Worm (Caenorhabditis elegans) whole organism, L2 larva: ENCODE measurements around the gene fbxa-156.
"Not testable (repeated sequence)": the region's sequence is repeated elsewhere in the genome, so short reads cannot be mapped to it uniquely, and the experiment has no call there.

Source experiments
- alr-1 ChIP-seq: fragments of 150-350 bp; optimal IDR thresholded peaks from 2 replicates; lab custom pipeline; 2014; ENCODE audit warnings: missing biosample characterization, missing genetic modification characterization
- blmp-1 ChIP-seq: sonication (generic microtip); optimal IDR thresholded peaks from 2 replicates; lab custom pipeline; 2017; ENCODE audit warnings: missing genetic modification characterization, mild to moderate bottlenecking, missing compliant biosample characterization, antibody characterized with exemption, moderate library complexity; ENCODE audit not compliant: insufficient read depth
- lin-13 ChIP-seq: fragments of 150-350 bp; optimal IDR thresholded peaks from 2 replicates; lab custom pipeline; 2014; ENCODE audit warnings: missing biosample characterization, missing genetic modification reagents, missing genetic modification characterization
- nhr-12 ChIP-seq: fragments of 150-350 bp; optimal IDR thresholded peaks from 2 replicates; lab custom pipeline; 2014; ENCODE audit warnings: missing biosample characterization, missing genetic modification characterization
- nhr-23 ChIP-seq: fragments of 150-350 bp; optimal IDR thresholded peaks from 2 replicates; lab custom pipeline; 2014; ENCODE audit warnings: missing biosample characterization, missing genetic modification reagents, missing genetic modification characterization
- nhr-237 ChIP-seq: fragments of 150-350 bp; optimal IDR thresholded peaks from 2 replicates; lab custom pipeline; 2014; ENCODE audit warnings: missing biosample characterization, missing genetic modification characterization
- nhr-77 ChIP-seq: fragments of 150-350 bp; optimal IDR thresholded peaks from 2 replicates; lab custom pipeline; 2014; ENCODE audit warnings: missing biosample characterization, missing genetic modification characterization
- sma-9 ChIP-seq, 2 experiments: fragments of 150-350 bp in 1 of 2; sonication (generic microtip) in 1 of 2; optimal IDR thresholded peaks; 2 replicates each; lab custom pipeline; 2014 to 2016; ENCODE audit warnings: missing genetic modification characterization in 2 of 2, mild to moderate bottlenecking in 1 of 2, missing biosample characterization in 1 of 2, missing compliant biosample characterization in 1 of 2, missing genetic modification reagents in 1 of 2, moderate library complexity in 1 of 2
- unc-39 ChIP-seq: fragments of 150-350 bp; optimal IDR thresholded peaks from 2 replicates; lab custom pipeline; 2014; ENCODE audit warnings: missing biosample characterization, missing genetic modification characterization
- zag-1 ChIP-seq: fragments of 150-350 bp; optimal IDR thresholded peaks from 2 replicates; lab custom pipeline; 2014; ENCODE audit warnings: missing biosample characterization, missing genetic modification characterization
- ztf-1 ChIP-seq: fragments of 200-800 bp; sonication (Bioruptor generic); conservative IDR thresholded peaks from 2 replicates; pipeline ENCODE4 v1.3.6; 2022; ENCODE audit warnings: missing genetic modification characterization, missing compliant biosample characterization

DNA sequence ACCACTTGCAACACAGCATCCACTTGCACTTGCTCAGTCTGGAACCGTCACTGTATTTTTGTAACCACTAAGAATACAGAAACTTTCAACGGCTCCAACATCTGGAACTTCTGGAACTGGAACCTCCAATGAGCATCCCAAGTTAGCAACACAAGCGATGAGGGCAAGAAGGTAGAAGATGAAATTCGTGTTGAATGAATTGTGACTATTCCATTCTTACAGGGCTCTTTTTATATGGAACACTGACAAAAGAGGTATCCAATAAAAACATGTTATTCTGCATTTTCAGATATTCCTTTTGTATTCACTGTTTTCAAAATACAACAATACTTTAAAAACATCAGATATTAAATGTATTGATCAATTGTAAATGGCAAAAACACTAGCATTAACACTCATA, 2.6 kb downstream of the fbxa-156 start, which contains the start of gene C06H5.11:
- not testable (repeated sequence) for TF ChIP-seq alr-1 (tag; lab: Kevin White, UChicago); zag-1 (tag; lab: Kevin White, UChicago); nhr-77 (tag; lab: Kevin White, UChicago); nhr-237 (tag; lab: Kevin White, UChicago); sma-9 (GFP tag; optimal IDR thresholded peaks at IDR 0.05; lab: Kevin White, UChicago); sma-9 (tag; optimal IDR thresholded peaks at IDR 0.05; lab: Kevin White, UChicago); nhr-23 (tag; lab: Kevin White, UChicago); blmp-1; nhr-12 (tag; lab: Kevin White, UChicago); unc-39 (tag; lab: Kevin White, UChicago); ztf-1; lin-13
